Fruit fly (Drosophila melanogaster): ENCODE data around the gene CG9458.

DNA sequence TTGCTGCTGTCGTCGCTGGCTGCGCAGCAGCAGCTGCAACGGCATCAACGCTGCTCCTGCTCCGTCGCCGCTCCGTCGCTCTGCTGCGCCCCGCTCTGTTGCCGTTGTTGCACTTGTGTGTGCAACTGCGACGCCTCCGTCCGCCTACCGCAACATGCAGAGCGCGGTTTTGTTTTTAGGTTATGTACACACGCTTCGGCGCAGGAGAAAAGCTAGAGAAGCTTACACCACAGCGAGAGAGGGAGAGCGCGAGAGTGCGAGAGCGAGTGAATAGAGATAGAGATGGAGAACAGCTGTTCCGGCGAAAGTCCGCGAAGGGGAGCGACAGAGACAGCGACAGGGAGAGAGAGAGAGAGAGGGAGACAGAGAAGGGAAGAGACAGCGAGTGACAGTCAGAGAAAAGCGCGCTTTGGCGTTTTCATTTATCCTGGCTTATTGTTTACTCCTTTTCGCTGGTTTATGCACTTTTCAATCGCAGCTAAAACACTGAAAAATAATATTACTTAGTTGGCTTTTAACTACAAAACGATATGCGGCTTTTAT lies 46.2 kb upstream of the CG9458 start:
- TF ChIP-seq CG9948 (tag; optimal IDR thresholded peaks at IDR 0.05) (no peak), CG8301 (tag; optimal IDR thresholded peaks at IDR 0.05) (no peak), gl (tag; optimal IDR thresholded peaks at IDR 0.05) (no peak), Pif1B (GFP tag; optimal IDR thresholded peaks at IDR 0.05) (no peak), D1 (tag; optimal IDR thresholded peaks at IDR 0.05) (no peak), CG32121 (GFP tag; IDR thresholded peaks at IDR 0.05) (no peak), CG10348 (GFP tag; IDR thresholded peaks at IDR 0.05) (no peak), CG8159 (tag; optimal IDR thresholded peaks at IDR 0.05) (no peak), CG13204 (GFP tag; optimal IDR thresholded peaks at IDR 0.05) (peak; percentile 30), EcR (GFP tag; optimal IDR thresholded peaks at IDR 0.05) (no peak)

Measured in whole organism, pupa.